Worm (Caenorhabditis elegans) whole organism, young adult: ENCODE data around the gene smrc-1.

ENCODE experiments used
- F22D6.2 ChIP-seq: sonication (generic microtip); optimal IDR thresholded peaks from 2 replicates; lab custom pipeline; 2016; ENCODE audit warnings: mild to moderate bottlenecking, missing genetic modification characterization, missing compliant biosample characterization
- F49E8.2 ChIP-seq: sonication (generic microtip); optimal IDR thresholded peaks from 3 replicates; lab custom pipeline; 2017; ENCODE audit warnings: missing genetic modification characterization, mild to moderate bottlenecking, missing compliant biosample characterization, antibody characterized with exemption, moderate library complexity; ENCODE audit not compliant: insufficient read depth
- T26A5.8 ChIP-seq: sonication (generic microtip); optimal IDR thresholded peaks from 2 replicates; lab custom pipeline; 2016; ENCODE audit warnings: missing genetic modification characterization, missing compliant biosample characterization
- Y56A3A.18 ChIP-seq: fragments of 200-800 bp; sonication (Bioruptor generic); IDR thresholded peaks from 2 replicates; pipeline ENCODE4 v1.3.6; 2022; ENCODE audit warnings: missing genetic modification reagents, missing genetic modification characterization, missing compliant biosample characterization
- ama-1 ChIP-seq, 3 experiments: fragments of 150-350 bp in 1 of 3; sonication (generic microtip) in 2 of 3; optimal IDR thresholded peaks; 2 replicates each; lab custom pipeline; 2014 to 2018; ENCODE audit warnings: missing biosample characterization in 2 of 3, missing genetic modification characterization in 2 of 3, missing genetic modification reagents in 2 of 3
- atf-7 ChIP-seq: sonication (generic microtip); optimal IDR thresholded peaks from 2 replicates; lab custom pipeline; 2017; ENCODE audit warnings: mild to moderate bottlenecking, missing genetic modification characterization, missing compliant biosample characterization
- bed-2 ChIP-seq: fragments of 200-800 bp; sonication (Bioruptor generic); IDR thresholded peaks from 2 replicates; pipeline ENCODE4 v1.3.6; 2022; ENCODE audit warnings: missing genetic modification reagents, missing genetic modification characterization, missing compliant biosample characterization
- cebp-1 ChIP-seq, 2 experiments: fragments of 200-800 bp in 1 of 2; sonication (Bioruptor generic) in 1 of 2; sonication (generic microtip) in 1 of 2; IDR thresholded peaks in 1 of 2; optimal IDR thresholded peaks in 1 of 2; 2 replicates each; pipeline versions ENCODE4 v1.3.6 to Lab custom; 2017 to 2022; ENCODE audit warnings: missing compliant biosample characterization in 2 of 2, missing genetic modification characterization in 2 of 2, mild to moderate bottlenecking in 1 of 2, missing genetic modification reagents in 1 of 2, moderate library complexity in 1 of 2
- gei-17 ChIP-seq: fragments of 200-800 bp; sonication (Bioruptor generic); optimal IDR thresholded peaks from 2 replicates; lab custom pipeline; 2018; ENCODE audit warnings: mild to moderate bottlenecking, missing genetic modification characterization, missing compliant biosample characterization
- him-1 ChIP-seq: sonication (generic microtip); optimal IDR thresholded peaks from 2 replicates; lab custom pipeline; 2016; ENCODE audit warnings: missing genotype, missing genetic modification reagents, missing genetic modification characterization, missing compliant biosample characterization
- hlh-12 ChIP-seq: sonication (generic microtip); optimal IDR thresholded peaks from 2 replicates; lab custom pipeline; 2016; ENCODE audit warnings: missing genetic modification characterization, missing compliant biosample characterization
- sdz-38 ChIP-seq: sonication (generic microtip); optimal IDR thresholded peaks from 2 replicates; lab custom pipeline; 2016; ENCODE audit warnings: missing genotype, missing genetic modification characterization, missing compliant biosample characterization

ce11 chrIII:6398124-6398523, 7.4 kb downstream of the smrc-1 start:
- TF ChIP-seq F49E8.2, result no peak
- no peak for TF ChIP-seq him-1 (tag; lab: Kevin White, UChicago)
- TF ChIP-seq Y56A3A.18, result no peak
- no peak for TF ChIP-seq gei-17 (GFP tag; lab: Kevin White, UChicago)
- TF ChIP-seq bed-2 (GFP tag; lab: Robert Waterston, UW), result no peak
- TF ChIP-seq ama-1 (optimal IDR thresholded peaks at IDR 0.05; lab: Kevin White, UChicago), result no peak
- TF ChIP-seq ama-1 (GFP tag; optimal IDR thresholded peaks at IDR 0.05; lab: Kevin White, UChicago), result no peak
- TF ChIP-seq hlh-12 (tag; lab: Kevin White, UChicago), result no peak
- no peak for TF ChIP-seq T26A5.8 (tag; lab: Kevin White, UChicago)
- no peak for TF ChIP-seq cebp-1 (GFP tag; IDR thresholded peaks at IDR 0.05; lab: Robert Waterston, UW)
- TF ChIP-seq cebp-1 (tag; optimal IDR thresholded peaks at IDR 0.05; lab: Kevin White, UChicago), result no peak
- TF ChIP-seq sdz-38, result no peak
- TF ChIP-seq atf-7 (tag; lab: Kevin White, UChicago), result no peak
- no peak for TF ChIP-seq F22D6.2 (tag; lab: Kevin White, UChicago)
